Fruit fly (Drosophila melanogaster) whole organism, embryonic: ENCODE measurements around the gene caps.

Experiments
- CG10543 ChIP-seq: fragments of 200-800 bp; sonication (Bioruptor generic); optimal IDR thresholded peaks from 3 replicates; lab custom pipeline; 2017; ENCODE audit warnings: missing biosample characterization, mild to moderate bottlenecking, missing genetic modification characterization, moderate library complexity
- CG13296 ChIP-seq: fragments of 200-800 bp; sonication (Bioruptor generic); optimal IDR thresholded peaks from 3 replicates; lab custom pipeline; 2018; ENCODE audit warnings: missing biosample characterization, mild to moderate bottlenecking, missing genetic modification characterization
- CG13894 ChIP-seq: fragments of 200-800 bp; sonication (Bioruptor generic); optimal IDR thresholded peaks from 3 replicates; lab custom pipeline; 2018; ENCODE audit warnings: missing biosample characterization, mild to moderate bottlenecking, missing genetic modification characterization, moderate library complexity
- CG18011 ChIP-seq: fragments of 200-800 bp; sonication (Bioruptor generic); optimal IDR thresholded peaks from 2 replicates; lab custom pipeline; 2017; ENCODE audit warnings: missing biosample characterization, missing genetic modification characterization, mild to moderate bottlenecking, moderate library complexity, missing genotype
- CG18619 ChIP-seq: fragments of 200-800 bp; sonication (Bioruptor generic); optimal IDR thresholded peaks from 3 replicates; lab custom pipeline; 2017; ENCODE audit warnings: missing biosample characterization, mild to moderate bottlenecking, missing genetic modification characterization
- CG2712 ChIP-seq: fragments of 200-800 bp; optimal IDR thresholded peaks from 3 replicates; lab custom pipeline; 2019; ENCODE audit warnings: missing biosample characterization, mild to moderate bottlenecking, missing genetic modification characterization, moderate library complexity
- CG3065 ChIP-seq: fragments of 200-800 bp; sonication (Bioruptor generic); optimal IDR thresholded peaks from 2 replicates; lab custom pipeline; 2016; ENCODE audit warnings: missing biosample characterization, missing genetic modification characterization
- CG43689 ChIP-seq: fragments of 200-800 bp; sonication (Bioruptor generic); IDR thresholded peaks from 2 replicates; pipeline ENCODE4 v1.3.6; 2022; ENCODE audit warnings: missing biosample characterization, missing genetic modification characterization
- CG4424 ChIP-seq: fragments of 200-800 bp; sonication (Bioruptor generic); optimal IDR thresholded peaks from 3 replicates; lab custom pipeline; 2016; ENCODE audit warnings: missing biosample characterization, missing genetic modification characterization
- CG4730 ChIP-seq: fragments of 200-800 bp; sonication (Bioruptor generic); IDR thresholded peaks from 2 replicates; pipeline ENCODE4 v1.3.6; 2022; ENCODE audit warnings: missing biosample characterization, missing genetic modification characterization
- CG6654 ChIP-seq: fragments of 200-800 bp; sonication (Bioruptor generic); optimal IDR thresholded peaks from 2 replicates; lab custom pipeline; 2017; ENCODE audit warnings: missing biosample characterization, mild to moderate bottlenecking, missing genetic modification characterization
- CG6765 ChIP-seq: fragments of 200-800 bp; sonication (Bioruptor generic); optimal IDR thresholded peaks from 3 replicates; lab custom pipeline; 2017; ENCODE audit warnings: missing biosample characterization, mild to moderate bottlenecking, missing genetic modification characterization
- CG7786 ChIP-seq: fragments of 200-800 bp; sonication (Bioruptor generic); optimal IDR thresholded peaks from 2 replicates; lab custom pipeline; 2016; ENCODE audit warnings: missing biosample characterization, missing genetic modification characterization
- CG7928 ChIP-seq: fragments of 200-800 bp; sonication (Bioruptor generic); optimal IDR thresholded peaks from 2 replicates; lab custom pipeline; 2017; ENCODE audit warnings: missing biosample characterization, mild to moderate bottlenecking, missing genetic modification characterization
- CG8359 ChIP-seq: fragments of 200-800 bp; sonication (Bioruptor generic); optimal IDR thresholded peaks from 2 replicates; lab custom pipeline; 2017; ENCODE audit warnings: missing biosample characterization, mild to moderate bottlenecking, missing genetic modification characterization, borderline replicate concordance
- CG8388 ChIP-seq: fragments of 200-800 bp; sonication (Bioruptor generic); optimal IDR thresholded peaks from 2 replicates; lab custom pipeline; 2019; ENCODE audit warnings: missing biosample characterization, mild to moderate bottlenecking, missing genetic modification characterization, moderate library complexity
- Camta ChIP-seq: fragments of 200-800 bp; sonication (Bioruptor generic); optimal IDR thresholded peaks from 2 replicates; lab custom pipeline; 2016; ENCODE audit warnings: missing biosample characterization, missing genetic modification characterization
- D ChIP-seq, 2 experiments: fragments of 200-800 bp in 1 of 2; fragments of >200 bp in 1 of 2; sonication (Bioruptor generic) in 1 of 2; optimal IDR thresholded peaks; 2 replicates in 1 of 2; 3 replicates in 1 of 2; lab custom pipeline; 2017; ENCODE audit warnings: mild to moderate bottlenecking in 1 of 2, missing biosample characterization in 1 of 2, missing genetic modification characterization in 1 of 2, missing genetic modification reagents in 1 of 2
- Dad ChIP-seq: fragments of 200-800 bp; sonication (Bioruptor generic); optimal IDR thresholded peaks from 3 replicates; lab custom pipeline; 2016; ENCODE audit warnings: missing biosample characterization, missing genetic modification characterization
- Deaf1 ChIP-seq: fragments of 200-800 bp; optimal IDR thresholded peaks from 3 replicates; lab custom pipeline; 2019; ENCODE audit warnings: missing biosample characterization, mild to moderate bottlenecking, missing genetic modification characterization, moderate library complexity
- E2f2 ChIP-seq: fragments of 200-800 bp; sonication (Bioruptor generic); IDR thresholded peaks from 2 replicates; pipeline ENCODE4 v1.3.6; 2022; ENCODE audit warnings: missing biosample characterization, missing genetic modification characterization
- ERR ChIP-seq: fragments of 200-800 bp; sonication (Bioruptor generic); optimal IDR thresholded peaks from 2 replicates; lab custom pipeline; 2016; ENCODE audit warnings: missing biosample characterization, missing genetic modification characterization
- Elba2 ChIP-seq: fragments of 200-800 bp; sonication (Bioruptor generic); optimal IDR thresholded peaks from 3 replicates; lab custom pipeline; 2016; ENCODE audit warnings: missing biosample characterization, missing genetic modification characterization
- Gug ChIP-seq: fragments of 200-800 bp; sonication (Bioruptor generic); IDR thresholded peaks from 4 replicates; pipeline ENCODE4 v1.3.6; 2022; ENCODE audit warnings: missing biosample characterization, missing genetic modification characterization
- HLHmδ ChIP-seq: fragments of 200-800 bp; sonication (Bioruptor generic); optimal IDR thresholded peaks from 2 replicates; lab custom pipeline; 2018; ENCODE audit warnings: missing biosample characterization, mild to moderate bottlenecking, missing genetic modification characterization, moderate library complexity
- HmgZ ChIP-seq: fragments of 200-800 bp; sonication (Bioruptor generic); optimal IDR thresholded peaks from 2 replicates; lab custom pipeline; 2018; ENCODE audit warnings: missing biosample characterization, mild to moderate bottlenecking, missing genetic modification characterization
- NFAT ChIP-seq: fragments of 200-800 bp; sonication (Bioruptor generic); IDR thresholded peaks from 2 replicates; pipeline ENCODE4 v1.3.6; 2022; ENCODE audit warnings: missing biosample characterization, missing genetic modification characterization
- Ravus ChIP-seq: fragments of 200-800 bp; sonication (Bioruptor generic); IDR thresholded peaks from 2 replicates; pipeline ENCODE4 v1.3.6; 2022; ENCODE audit warnings: missing biosample characterization, missing genetic modification characterization
- Spps ChIP-seq: fragments of 200-800 bp; sonication (Bioruptor generic); optimal IDR thresholded peaks from 2 replicates; lab custom pipeline; 2018; ENCODE audit warnings: missing biosample characterization, mild to moderate bottlenecking, missing genetic modification characterization
- aop ChIP-seq: fragments of 200-800 bp; sonication (Bioruptor generic); IDR thresholded peaks from 2 replicates; pipeline ENCODE4 v1.3.6; 2022; ENCODE audit warnings: missing biosample characterization, missing genetic modification characterization
- bbx ChIP-seq: fragments of 200-800 bp; sonication (Bioruptor generic); IDR thresholded peaks from 2 replicates; pipeline ENCODE4 v1.3.6; 2022; ENCODE audit warnings: missing biosample characterization, missing genetic modification characterization; ENCODE audit not compliant: partially characterized antibody
- da ChIP-seq: fragments of 200-800 bp; sonication (Bioruptor generic); optimal IDR thresholded peaks from 2 replicates; lab custom pipeline; 2016; ENCODE audit warnings: missing biosample characterization, missing genetic modification characterization
- dmrt99B ChIP-seq: fragments of 200-800 bp; sonication (Bioruptor generic); optimal IDR thresholded peaks from 2 replicates; lab custom pipeline; 2018; ENCODE audit warnings: missing biosample characterization, mild to moderate bottlenecking, missing genetic modification characterization, moderate library complexity
- fru ChIP-seq: fragments of >200 bp; optimal IDR thresholded peaks from 2 replicates; lab custom pipeline; 2017
- gfzf ChIP-seq: fragments of 200-800 bp; sonication (Bioruptor generic); optimal IDR thresholded peaks from 2 replicates; lab custom pipeline; 2016; ENCODE audit warnings: missing biosample characterization, mild to moderate bottlenecking, missing genetic modification characterization, moderate library complexity
- hkb ChIP-seq, 2 experiments: fragments of 200-800 bp in 1 of 2; fragments of >200 bp in 1 of 2; sonication (Bioruptor generic) in 1 of 2; IDR thresholded peaks in 1 of 2; optimal IDR thresholded peaks in 1 of 2; 2 replicates each; pipeline versions ENCODE4 v1.3.6 to Lab custom; 2017 to 2022; ENCODE audit warnings: missing biosample characterization in 1 of 2, missing genetic modification characterization in 1 of 2
- kah ChIP-seq: fragments of 200-800 bp; sonication (Bioruptor generic); optimal IDR thresholded peaks from 2 replicates; lab custom pipeline; 2018; ENCODE audit warnings: missing biosample characterization, mild to moderate bottlenecking, missing genetic modification characterization
- lov ChIP-seq, 2 experiments: fragments of 200-800 bp in 1 of 2; fragments of >200 bp in 1 of 2; sonication (Bioruptor generic) in 1 of 2; IDR thresholded peaks in 1 of 2; optimal IDR thresholded peaks in 1 of 2; 2 replicates in 1 of 2; 3 replicates in 1 of 2; pipeline versions ENCODE4 v1.3.6 to Lab custom; 2017 to 2022; ENCODE audit warnings: missing biosample characterization in 1 of 2, missing genetic modification characterization in 1 of 2
- sc ChIP-seq, 3 experiments: fragments of >200 bp in 2 of 3; fragments of 200-800 bp in 1 of 3; sonication (Bioruptor generic) in 1 of 3; optimal IDR thresholded peaks; 2 replicates in 2 of 3; 3 replicates in 1 of 3; lab custom pipeline; 2017; ENCODE audit warnings: mild to moderate bottlenecking in 1 of 3, missing biosample characterization in 1 of 3, missing genetic modification characterization in 1 of 3, missing genetic modification reagents in 1 of 3
- seq ChIP-seq: fragments of 200-800 bp; sonication (Bioruptor generic); IDR thresholded peaks from 2 replicates; pipeline ENCODE4 v1.3.6; 2022; ENCODE audit warnings: missing biosample characterization, missing genetic modification characterization
- tin ChIP-seq: fragments of 200-800 bp; sonication (Bioruptor generic); optimal IDR thresholded peaks from 3 replicates; lab custom pipeline; 2016; ENCODE audit warnings: missing biosample characterization, missing genetic modification characterization
- twi ChIP-seq: fragments of 200-800 bp; optimal IDR thresholded peaks from 2 replicates; lab custom pipeline; 2019; ENCODE audit warnings: missing biosample characterization, mild to moderate bottlenecking, missing genetic modification characterization, moderate library complexity
- unc-4 ChIP-seq: fragments of 200-800 bp; sonication (Bioruptor generic); IDR thresholded peaks from 2 replicates; pipeline ENCODE4 v1.3.6; 2022; ENCODE audit warnings: missing biosample characterization, missing genetic modification characterization; ENCODE audit not compliant: partially characterized antibody
- zfh1 ChIP-seq: fragments of 200-800 bp; sonication (Bioruptor generic); IDR thresholded peaks from 3 replicates; pipeline ENCODE4 v1.3.6; 2022; ENCODE audit warnings: missing biosample characterization, missing genetic modification characterization

The caps gene

dm6 chr3L:13233646-13234262 is 5.3 kb downstream of the caps start (continued):
- TF ChIP-seq CG10543 (GFP tag; lab: Kevin White, UChicago) (peak; percentile 37), CG43689 (GFP tag; lab: Robert Waterston, UW) (no peak)
- TF ChIP-seq, all 482 proteins: peak for 14

- TF ChIP-seq Deaf1 (tag; lab: Kevin White, UChicago) (no peak), hkb (optimal IDR thresholded peaks at IDR 0.05; lab: Kevin White, UChicago) (no peak), hkb (GFP tag; IDR thresholded peaks at IDR 0.05; lab: Robert Waterston, UW) (peak; percentile 76), zfh1 (peak; percentile 80), Ravus (no peak; the same call in 1 of the 2 replicates), NFAT (GFP tag; lab: Robert Waterston, UW) (no peak), CG13894 (tag; lab: Kevin White, UChicago) (no peak), bbx (GFP tag; lab: Robert Waterston, UW) (no peak), D (optimal IDR thresholded peaks at IDR 0.05; lab: Kevin White, UChicago) (no peak), D (GFP tag; optimal IDR thresholded peaks at IDR 0.05; lab: Kevin White, UChicago) (peak; percentile 85), HmgZ (tag; lab: Kevin White, UChicago) (peak; percentile 30), Camta (peak; percentile 79), lov (optimal IDR thresholded peaks at IDR 0.05; lab: Kevin White, UChicago) (no peak), lov (GFP tag; IDR thresholded peaks at IDR 0.05; lab: Robert Waterston, UW) (0 out of 3 replicates have a peak, but pooled peaks have one; percentile 72), CG18011 (peak; percentile 29), tin (GFP tag; lab: Kevin White, UChicago) (peak; percentile 44), aop (no peak), CG4730 (GFP tag; lab: Robert Waterston, UW) (no peak), fru (lab: Kevin White, UChicago) (no peak), CG6765 (GFP tag; lab: Kevin White, UChicago) (peak; percentile 64), CG13296 (GFP tag; lab: Kevin White, UChicago) (peak; percentile 58), Elba2 (GFP tag; lab: Kevin White, UChicago) (no peak), CG6654 (peak; percentile 57), da (GFP tag; lab: Kevin White, UChicago) (peak; percentile 20), seq (GFP tag; lab: Robert Waterston, UW) (peak; percentile 45; the same call in 1 of the 2 replicates), Dad (GFP tag; lab: Kevin White, UChicago) (no peak), Spps (tag; lab: Kevin White, UChicago) (peak; percentile 70), CG8388 (GFP tag; lab: Kevin White, UChicago) (peak; percentile 60), dmrt99B (peak; percentile 78), E2f2 (peak; percentile 27; the same call in 1 of the 2 replicates), CG3065 (GFP tag; lab: Kevin White, UChicago) (peak; percentile 52), unc-4 (GFP tag; lab: Robert Waterston, UW) (no peak), CG4424 (GFP tag; lab: Kevin White, UChicago) (peak; percentile 79), CG7928 (peak; percentile 20), HLHmδ (GFP tag; lab: Kevin White, UChicago) (peak; percentile 81), sc (optimal IDR thresholded peaks at IDR 0.05; lab: Kevin White, UChicago) (no peak), sc (GFP tag; optimal IDR thresholded peaks at IDR 0.05; lab: Kevin White, UChicago) (peak; percentile 88), CG2712 (tag; lab: Kevin White, UChicago) (peak; percentile 75), Gug (GFP tag; lab: Robert Waterston, UW) (no peak), CG8359 (peak; percentile 85), ERR (GFP tag; lab: Kevin White, UChicago) (peak; percentile 28), gfzf (GFP tag; lab: Kevin White, UChicago) (no peak), CG18619 (GFP tag; lab: Kevin White, UChicago) (peak; percentile 69), twi (tag; lab: Kevin White, UChicago) (peak; percentile 39), kah (GFP tag; lab: Kevin White, UChicago) (peak; percentile 64), CG7786 (peak; percentile 45)
These were observed 7.2 kb downstream of the caps start for dm6 chr3L:13235495-13236284.
